Fruit fly (Drosophila melanogaster) S2 (cell line): ENCODE measurements around the gene CG14568.

Source experiments
- CG8478 ChIP-seq: fragments of >200 bp; optimal IDR thresholded peaks from 2 replicates; lab custom pipeline; 2018
- CTCF ChIP-seq, 2 experiments: fragments of >200 bp; optimal IDR thresholded peaks; 2 replicates each; lab custom pipeline; 2018

Gene CG14568

DNA sequence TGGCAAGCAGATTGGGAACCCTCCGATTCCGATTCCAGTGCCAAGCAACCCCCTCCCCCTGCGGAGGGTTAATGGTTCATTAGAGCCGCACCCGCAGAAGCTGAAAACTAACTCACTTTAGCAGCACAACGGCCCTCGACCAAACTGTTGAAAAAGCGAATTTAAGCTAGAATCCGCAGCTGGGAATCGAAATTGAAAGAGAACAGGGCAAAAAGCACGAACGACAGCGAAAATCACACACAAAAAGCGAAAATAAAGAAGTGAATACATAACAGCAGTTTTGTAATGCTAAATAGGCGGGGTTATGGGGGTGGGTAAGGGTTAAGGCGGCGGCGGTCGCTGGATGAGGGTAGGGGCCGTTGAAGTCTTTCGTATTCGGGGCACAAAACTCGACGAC is 5.6 kb downstream of the CG14568 start:
- TF ChIP-seq CG8478 (lab: Kevin White, UChicago) (no peak), CTCF (optimal IDR thresholded peaks at IDR 0.05; lab: Kevin White, UChicago) (no peak)

DNA sequence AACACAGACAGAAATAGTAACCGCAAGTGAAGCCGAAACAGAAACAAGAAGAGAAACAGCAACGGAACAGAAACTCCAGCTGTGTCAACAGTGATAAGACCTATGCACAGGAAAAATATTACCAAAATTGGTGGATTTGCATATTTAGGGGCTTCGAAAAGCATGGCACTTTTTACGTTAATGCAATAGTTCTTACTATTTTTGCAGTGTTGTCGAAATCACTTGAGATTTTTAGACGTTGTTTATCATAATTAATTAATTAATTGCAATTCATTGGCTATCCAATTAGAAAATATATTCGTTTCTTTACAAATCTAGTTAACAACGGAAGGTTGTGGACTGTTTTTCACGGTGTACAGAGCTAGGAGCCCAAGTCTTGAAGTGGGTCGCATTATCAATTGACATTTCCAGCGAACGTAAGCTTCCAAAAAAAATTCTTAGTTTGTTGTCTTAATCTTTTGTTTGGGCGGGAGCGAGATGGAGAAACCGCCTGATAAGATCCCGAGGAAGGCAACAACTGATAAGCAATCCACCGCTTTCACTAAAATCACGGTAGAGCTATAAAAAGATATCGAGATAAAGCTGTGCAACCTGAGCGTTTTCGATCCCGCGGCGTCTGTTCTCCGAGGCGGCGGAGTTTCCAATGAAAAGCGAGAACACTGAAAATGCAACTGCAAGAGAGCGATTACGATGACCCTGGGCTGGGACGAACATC is 6.1 kb downstream of the CG14568 start:
- no peak for TF ChIP-seq CTCF (optimal IDR thresholded peaks at IDR 0.05; lab: Kevin White, UChicago)
- no peak for TF ChIP-seq CG8478 (lab: Kevin White, UChicago)

- TF ChIP-seq CG8478 (lab: Kevin White, UChicago) (no peak), CTCF (optimal IDR thresholded peaks at IDR 0.05; lab: Kevin White, UChicago) (no peak)
Observed at dm6 chr3L:21720869-21721268, 12.4 kb downstream of the CG14568 start.

DNA sequence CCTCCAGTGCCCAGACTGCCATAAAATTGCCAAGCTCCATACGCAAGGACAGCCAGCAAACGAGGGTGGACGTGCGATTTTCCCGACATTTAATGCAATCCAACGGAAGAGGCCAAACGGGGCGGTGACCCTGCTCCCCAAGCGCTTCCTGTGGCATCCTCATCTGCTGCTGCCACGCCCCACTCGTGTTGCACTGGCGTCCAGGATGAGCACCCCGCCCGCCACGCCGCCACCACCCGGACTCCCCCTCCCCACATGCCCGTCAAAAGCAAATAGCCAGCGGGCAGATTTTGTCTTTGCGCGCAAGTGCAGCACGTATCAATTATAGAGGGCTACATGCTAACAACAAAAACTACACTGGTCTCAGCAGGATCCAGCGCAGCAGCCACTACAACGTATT is 15.1 kb downstream of the CG14568 start:
- TF ChIP-seq CTCF (optimal IDR thresholded peaks at IDR 0.05; lab: Kevin White, UChicago) = no peak
- no peak for TF ChIP-seq CG8478 (lab: Kevin White, UChicago)

dm6 chr3L:21715974-21716373 is 17.3 kb downstream of the CG14568 start:
- no peak for TF ChIP-seq CTCF (optimal IDR thresholded peaks at IDR 0.05; lab: Kevin White, UChicago)
- no peak for TF ChIP-seq CG8478 (lab: Kevin White, UChicago)

DNA sequence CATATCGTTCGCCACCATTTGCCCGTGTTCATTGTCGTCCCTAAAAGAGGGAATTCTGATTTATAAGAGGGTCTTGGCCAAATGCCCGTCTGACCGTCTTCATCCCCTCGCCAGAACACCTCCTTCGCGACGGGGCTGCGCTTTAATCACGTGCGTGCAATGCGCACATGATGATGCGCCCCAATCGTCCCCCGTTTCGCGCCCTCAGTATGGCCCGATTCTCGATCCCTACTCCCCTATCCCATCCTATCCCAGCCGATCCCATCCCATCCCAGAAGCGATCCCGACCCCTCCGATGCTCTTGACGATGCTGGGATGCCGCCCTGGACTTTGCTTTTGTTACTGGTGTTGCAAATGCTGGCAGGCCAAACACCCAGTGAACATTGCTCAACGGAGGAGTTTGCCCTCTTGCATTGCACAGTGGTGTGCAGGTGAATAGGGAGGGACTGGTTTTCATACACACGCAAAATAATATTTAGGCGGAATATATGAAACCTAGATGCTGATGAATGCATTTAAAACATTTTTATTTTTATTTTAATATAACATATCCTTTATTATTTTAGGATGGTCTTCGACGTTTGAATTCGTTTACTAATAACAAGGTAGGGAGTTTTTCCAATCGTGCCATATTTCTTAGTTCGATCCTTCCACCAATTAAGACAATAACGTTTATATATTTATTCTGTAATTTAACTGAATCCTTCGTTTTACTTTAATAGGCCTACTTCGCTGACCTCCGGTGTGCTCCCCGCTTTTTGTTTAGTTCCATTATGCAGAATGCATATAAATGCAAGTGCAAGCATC is 23.3 kb downstream of the CG14568 start:
- TF ChIP-seq CTCF (optimal IDR thresholded peaks at IDR 0.05; lab: Kevin White, UChicago) = no peak
- no peak for TF ChIP-seq CG8478 (lab: Kevin White, UChicago)

DNA sequence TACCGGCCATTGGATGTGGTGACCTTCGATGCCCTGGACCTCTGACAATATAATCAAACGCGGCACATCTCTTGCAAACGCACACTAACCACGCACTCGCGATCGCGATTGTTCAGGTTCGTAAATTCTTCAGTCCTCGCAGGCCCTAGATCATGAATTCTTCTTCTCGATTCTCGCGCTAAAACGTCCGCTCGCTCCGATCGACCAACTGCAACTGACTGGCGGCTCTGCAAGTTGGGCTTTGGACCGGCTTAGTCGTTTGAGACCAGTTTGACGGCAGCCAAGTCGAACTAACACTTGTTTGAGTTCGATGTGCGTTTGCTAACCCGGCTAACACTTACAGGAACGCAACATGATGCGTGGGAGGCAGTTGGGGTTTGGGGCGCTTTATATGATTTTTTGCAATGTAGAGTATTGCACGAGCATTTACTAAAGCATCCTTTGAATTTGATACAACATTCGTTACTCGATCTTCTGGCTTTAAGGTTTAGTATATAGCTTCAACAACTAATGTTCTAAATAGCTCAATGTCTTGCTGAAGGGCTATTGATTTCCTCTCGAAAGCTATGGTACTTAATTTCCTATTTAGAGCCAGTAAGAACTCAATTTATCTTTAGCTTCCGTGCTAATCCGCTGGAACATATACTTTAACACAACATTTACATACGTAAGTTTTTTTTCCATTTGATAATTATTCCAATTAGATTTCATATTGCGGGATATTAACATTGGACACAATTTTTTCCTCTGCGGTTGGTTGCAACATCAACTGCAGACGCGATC is 27.0 kb downstream of the CG14568 start, which contains the start of gene CG32447:
TSS of gene CG32447 (minus strand) at position 222 of the 783 bp plus-strand sequence.
- TF ChIP-seq CTCF (optimal IDR thresholded peaks at IDR 0.05; lab: Kevin White, UChicago) (no peak), CG8478 (lab: Kevin White, UChicago) (no peak)

DNA sequence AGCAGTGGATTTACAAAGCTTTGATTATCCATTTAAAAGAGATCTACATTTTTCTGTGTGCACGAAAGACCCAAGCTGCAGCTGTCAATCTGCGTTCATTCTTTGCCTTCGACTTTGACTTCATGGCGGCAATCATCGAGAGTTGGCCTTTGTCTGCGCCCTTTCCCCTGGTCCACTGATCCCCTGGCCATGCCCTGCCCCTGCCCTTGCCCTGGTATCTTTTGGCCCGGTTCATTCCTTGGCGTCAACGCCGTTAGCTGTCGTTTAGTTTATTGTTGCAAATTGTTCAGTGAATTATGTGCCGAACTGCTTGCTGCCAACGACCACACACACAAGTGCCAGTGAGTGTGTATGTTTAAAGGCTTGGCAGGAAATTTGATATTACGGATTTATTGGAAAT is 32.3 kb downstream of the CG14568 start:
- TF ChIP-seq CTCF (optimal IDR thresholded peaks at IDR 0.05; lab: Kevin White, UChicago) (no peak), CG8478 (lab: Kevin White, UChicago) (no peak)

dm6 chr3L:21700052-21700451 is 33.2 kb downstream of the CG14568 start:
- TF ChIP-seq CTCF (optimal IDR thresholded peaks at IDR 0.05; lab: Kevin White, UChicago) (no peak), CG8478 (lab: Kevin White, UChicago) (no peak)

DNA sequence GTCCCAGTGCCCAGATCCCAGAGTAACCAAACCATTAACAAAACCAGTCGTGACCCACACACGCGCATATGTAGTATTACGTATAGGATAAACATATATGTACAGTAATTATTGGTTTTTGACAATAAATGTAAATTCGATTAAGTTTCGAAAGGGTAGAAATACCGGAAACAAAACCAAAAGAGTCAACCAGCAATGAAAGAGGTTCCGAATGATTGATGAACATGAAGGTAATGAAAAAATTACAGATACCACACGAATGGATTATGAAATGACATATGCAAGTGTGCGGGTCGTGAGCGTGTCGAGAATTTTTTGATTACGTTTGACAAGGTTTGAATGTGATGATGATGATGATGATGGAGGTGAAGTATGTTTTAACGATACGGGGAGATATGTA is 38.6 kb downstream of the CG14568 start:
- no peak for TF ChIP-seq CTCF (optimal IDR thresholded peaks at IDR 0.05; lab: Kevin White, UChicago)
- TF ChIP-seq CG8478 (lab: Kevin White, UChicago) = no peak

- TF ChIP-seq CTCF (optimal IDR thresholded peaks at IDR 0.05; lab: Kevin White, UChicago) (no peak), CG8478 (lab: Kevin White, UChicago) (no peak)
Observed at dm6 chr3L:21688607-21689129, 44.6 kb downstream of the CG14568 start.

DNA sequence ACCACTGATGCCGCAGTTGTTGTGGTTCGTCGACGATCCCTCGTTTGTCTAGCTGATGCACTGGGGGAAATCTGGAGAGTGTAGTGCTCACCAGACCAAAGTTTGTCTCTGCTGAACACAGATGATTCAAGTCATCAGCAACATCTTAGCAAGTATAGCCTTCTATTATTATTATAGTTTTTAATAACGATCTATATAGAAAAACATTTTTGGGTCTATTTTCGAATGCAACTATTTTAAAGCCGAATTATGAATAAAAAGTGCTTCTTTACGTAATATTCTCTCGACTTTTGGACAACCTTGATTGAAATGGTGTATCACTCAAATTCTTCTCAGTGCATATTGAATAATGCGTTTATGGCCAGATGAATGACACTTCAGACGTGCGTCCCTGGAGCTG is 47.5 kb downstream of the CG14568 start:
- TF ChIP-seq CG8478 (lab: Kevin White, UChicago) = no peak
- TF ChIP-seq CTCF (optimal IDR thresholded peaks at IDR 0.05; lab: Kevin White, UChicago) = no peak

- no peak for TF ChIP-seq CTCF (optimal IDR thresholded peaks at IDR 0.05; lab: Kevin White, UChicago)
- TF ChIP-seq CG8478 (lab: Kevin White, UChicago) = no peak
Observed at dm6 chr3L:21683942-21684341, 49.3 kb downstream of the CG14568 start, which contains the start of gene Sfp78E. TSS of gene Sfp78E (minus strand) at chr3L:21684042.
